Worm (Caenorhabditis elegans): ENCODE results near the gene F58B4.6.

Gene F58B4.6

DNA sequence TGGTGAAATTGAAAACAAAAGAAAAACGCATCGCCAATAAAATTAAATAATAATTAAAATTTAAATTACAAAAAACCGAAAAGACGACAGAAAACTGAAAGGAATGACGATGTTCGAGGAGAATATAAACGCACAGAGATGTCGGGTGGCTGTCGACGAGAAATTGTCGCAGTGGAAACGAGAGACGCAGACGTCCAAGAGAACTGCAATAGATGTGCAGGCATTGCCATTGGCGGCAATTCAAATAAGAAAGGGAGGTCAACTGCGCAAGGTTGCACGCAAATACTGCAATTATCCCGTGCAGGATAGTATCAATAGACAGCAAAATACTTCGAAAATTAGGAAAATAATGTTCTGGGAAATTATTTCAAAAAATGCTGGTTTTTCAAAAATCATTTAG lies 27.7 kb upstream of the F58B4.6 start:
- TF ChIP-seq unc-62 (GFP tag; optimal IDR thresholded peaks at IDR 0.05), result no peak

- TF ChIP-seq unc-62 (GFP tag; optimal IDR thresholded peaks at IDR 0.05), result no peak
Observed at ce11 chrV:10898107-10898506, 26.7 kb upstream of the F58B4.6 start, which contains the start of gene F32D8.7. F32D8.7 (plus strand) TSS chrV:10898435.

ce11 chrV:10898629-10899028 lies 26.2 kb upstream of the F58B4.6 start:
- TF ChIP-seq unc-62 (GFP tag; optimal IDR thresholded peaks at IDR 0.05), result no peak

- no peak for TF ChIP-seq unc-62 (GFP tag; optimal IDR thresholded peaks at IDR 0.05)
Observed at ce11 chrV:10901125-10901524, 23.7 kb upstream of the F58B4.6 start, which contains the start of gene spp-16. spp-16 (minus strand) TSS chrV:10901303.

ce11 chrV:10902682-10903081 lies 22.1 kb upstream of the F58B4.6 start, which contains the start of gene F32D8.8:
F32D8.8 (minus strand) TSS chrV:10902782.
- TF ChIP-seq unc-62 (GFP tag; optimal IDR thresholded peaks at IDR 0.05), result no peak

ce11 chrV:10903748-10904147 lies 21.1 kb upstream of the F58B4.6 start, which contains the start of gene F32D8.15:
F32D8.15 (plus strand) TSS chrV:10904048.
- TF ChIP-seq unc-62 (GFP tag; optimal IDR thresholded peaks at IDR 0.05), result no peak

DNA sequence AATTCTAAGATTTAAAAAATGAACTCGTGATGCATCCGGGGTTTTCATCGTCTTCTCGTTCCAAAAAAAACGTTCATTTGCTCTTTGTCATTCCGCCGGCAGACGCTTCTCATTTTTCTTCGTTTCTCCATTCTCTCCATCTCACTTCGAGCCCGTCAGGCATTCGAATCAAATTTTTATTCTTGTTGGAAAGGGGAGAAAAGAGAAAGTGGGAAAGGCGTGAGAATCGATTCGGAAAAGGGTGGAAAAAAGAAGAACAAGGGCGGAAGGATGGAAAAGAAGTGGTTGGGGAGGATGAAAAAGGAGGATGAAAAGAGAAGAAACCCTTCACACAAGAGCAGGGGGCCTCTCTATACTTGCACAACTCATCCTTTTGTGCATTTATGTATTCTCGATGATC lies 20.0 kb upstream of the F58B4.6 start:
- TF ChIP-seq unc-62 (GFP tag; optimal IDR thresholded peaks at IDR 0.05), result no peak

ce11 chrV:10909071-10909470 lies 15.8 kb upstream of the F58B4.6 start, which contains the start of gene zzz-1:
zzz-1 (minus strand) TSS chrV:10909171.
- TF ChIP-seq unc-62 (GFP tag; optimal IDR thresholded peaks at IDR 0.05), result no peak

DNA sequence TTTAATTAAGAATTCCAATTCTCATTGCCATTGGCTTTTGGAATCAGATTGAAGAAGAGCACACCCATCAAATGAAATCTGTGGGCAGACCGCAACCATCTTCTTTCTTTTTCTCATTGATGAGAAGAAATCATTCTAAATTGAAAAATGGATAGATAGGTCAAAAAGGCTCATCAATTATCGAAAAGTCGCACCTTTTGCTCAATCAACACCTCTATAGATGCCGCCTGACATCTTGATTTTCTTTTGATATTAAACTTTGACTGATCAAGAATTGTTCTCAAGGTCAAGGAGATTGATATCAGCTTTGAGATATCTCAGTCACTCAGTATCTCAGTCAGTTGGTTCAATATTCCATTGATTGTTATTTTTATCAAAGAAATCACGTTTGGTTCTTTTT lies 14.9 kb upstream of the F58B4.6 start:
- TF ChIP-seq unc-62 (GFP tag; optimal IDR thresholded peaks at IDR 0.05), result no peak

ce11 chrV:10915922-10916321 lies 8.9 kb upstream of the F58B4.6 start:
- TF ChIP-seq unc-62 (GFP tag; optimal IDR thresholded peaks at IDR 0.05), result no peak

DNA sequence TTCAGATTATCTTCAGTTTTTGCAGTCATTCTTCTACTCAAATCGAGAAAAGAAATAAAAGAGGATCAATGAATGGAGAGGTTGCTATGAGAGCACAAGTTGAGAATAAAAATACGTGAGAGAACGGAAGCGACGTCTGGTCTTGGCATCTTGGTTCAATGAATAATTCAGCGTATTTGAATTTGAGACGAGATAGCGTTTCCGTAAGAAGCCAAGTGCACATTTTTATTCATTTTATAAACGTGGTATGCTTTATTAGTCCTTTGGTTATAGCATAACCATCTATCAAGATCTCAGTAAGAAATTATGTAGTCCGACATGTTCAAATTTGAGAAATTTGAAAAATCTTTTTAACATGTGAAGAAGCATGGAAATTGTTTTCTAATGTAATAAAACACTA lies 6.5 kb upstream of the F58B4.6 start, which contains the start of gene F58B4.2:
Gene F58B4.2, minus strand, starts transcription at position 101 of the 400 bp plus-strand sequence.
- TF ChIP-seq unc-62 (GFP tag; optimal IDR thresholded peaks at IDR 0.05), result no peak

ce11 chrV:10921747-10922146 lies 3.1 kb upstream of the F58B4.6 start, which contains the start of gene nas-31:
nas-31 (minus strand) TSS chrV:10921847.
- no peak for TF ChIP-seq unc-62 (GFP tag; optimal IDR thresholded peaks at IDR 0.05)

DNA sequence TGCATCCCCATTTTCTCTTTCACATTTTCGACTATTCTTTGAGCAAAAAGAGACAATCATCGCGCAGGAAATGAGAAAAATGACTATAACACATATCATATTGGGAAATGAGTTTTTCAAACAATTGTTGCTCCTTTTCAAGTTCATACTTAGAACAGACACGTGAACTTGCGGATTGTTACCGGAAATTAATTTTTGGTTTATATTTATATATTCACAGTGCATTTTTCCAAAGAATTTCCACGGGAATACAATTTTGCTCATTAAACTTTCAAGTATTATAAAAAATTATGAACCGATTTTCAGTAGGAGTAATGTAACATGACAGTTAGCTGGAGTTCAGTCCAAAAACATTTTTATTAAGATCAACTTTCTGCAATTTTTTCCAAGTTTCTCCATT lies 1.6 kb upstream of the F58B4.6 start, which contains the start of gene F58B4.7:
Gene F58B4.7, minus strand, starts transcription at position 101 of the 400 bp plus-strand sequence.
- no peak for TF ChIP-seq unc-62 (GFP tag; optimal IDR thresholded peaks at IDR 0.05)

ce11 chrV:10925658-10926057 lies 827 bp downstream of the F58B4.6 start:
- no peak for TF ChIP-seq unc-62 (GFP tag; optimal IDR thresholded peaks at IDR 0.05)

ce11 chrV:10929511-10929910 lies 4.7 kb downstream of the F58B4.6 start, which contains the start of gene F58B4.3:
F58B4.3 (plus strand) TSS chrV:10929811.
- TF ChIP-seq unc-62 (GFP tag; optimal IDR thresholded peaks at IDR 0.05), result no peak

ce11 chrV:10931189-10931588 lies 6.4 kb downstream of the F58B4.6 start, which contains the start of gene scvp-1:
scvp-1 (minus strand) TSS chrV:10931289.
- no peak for TF ChIP-seq unc-62 (GFP tag; optimal IDR thresholded peaks at IDR 0.05)

- no peak for TF ChIP-seq unc-62 (GFP tag; optimal IDR thresholded peaks at IDR 0.05)
Observed at ce11 chrV:10932411-10932810, 7.6 kb downstream of the F58B4.6 start, which contains the start of gene F58B4.5. F58B4.5 (plus strand) TSS chrV:10932693.

- no peak for TF ChIP-seq unc-62 (GFP tag; optimal IDR thresholded peaks at IDR 0.05)
Observed at ce11 chrV:10936681-10937080, 11.8 kb downstream of the F58B4.6 start, which contains the start of gene F17C11.12. F17C11.12 (minus strand) TSS chrV:10936920.
